Worm (Caenorhabditis elegans) whole organism, L3 larva: Measurements from ENCODE around the gene Y46H3A.4.

Experiments used
- ZK546.5 ChIP-seq: sonication (generic microtip); optimal IDR thresholded peaks from 2 replicates; lab custom pipeline; 2017; ENCODE audit warnings: missing biosample characterization, missing genetic modification characterization
- aly-2 ChIP-seq: fragments of 150-350 bp; optimal IDR thresholded peaks from 2 replicates; lab custom pipeline; 2014; ENCODE audit warnings: missing biosample characterization, missing genetic modification characterization
- ama-1 ChIP-seq: fragments of 150-350 bp; optimal IDR thresholded peaks from 2 replicates; lab custom pipeline; 2018
- ceh-28 ChIP-seq: fragments of 150-350 bp; optimal IDR thresholded peaks from 2 replicates; lab custom pipeline; 2014; ENCODE audit warnings: missing biosample characterization, missing genetic modification reagents, missing genetic modification characterization
- ceh-82 ChIP-seq: fragments of 150-350 bp; optimal IDR thresholded peaks from 2 replicates; lab custom pipeline; 2014; ENCODE audit warnings: missing biosample characterization, missing genetic modification characterization
- daf-12 ChIP-seq: fragments of 150-350 bp; optimal IDR thresholded peaks from 2 replicates; lab custom pipeline; 2014; ENCODE audit warnings: missing biosample characterization, missing genetic modification reagents, missing genetic modification characterization
- egl-27 ChIP-seq: sonication (generic microtip); optimal IDR thresholded peaks from 4 replicates; lab custom pipeline; 2017; ENCODE audit warnings: missing biosample characterization, missing genetic modification reagents, missing genetic modification characterization
- egl-5 ChIP-seq: fragments of 150-350 bp; optimal IDR thresholded peaks from 2 replicates; lab custom pipeline; 2017; ENCODE audit warnings: missing biosample characterization, missing genetic modification reagents, missing genetic modification characterization, inconsistent platforms
- elt-1 ChIP-seq: fragments of 150-350 bp; optimal IDR thresholded peaks from 2 replicates; lab custom pipeline; 2014; ENCODE audit warnings: missing biosample characterization, missing genetic modification characterization
- elt-2 ChIP-seq: sonication (generic microtip); optimal IDR thresholded peaks from 2 replicates; lab custom pipeline; 2016; ENCODE audit warnings: missing genetic modification reagents, mild to moderate bottlenecking, missing genetic modification characterization, missing compliant biosample characterization
- elt-3 ChIP-seq, 3 experiments: fragments of 150-350 bp in 1 of 3; sonication (generic microtip) in 2 of 3; optimal IDR thresholded peaks; 2 replicates in 2 of 3; 4 replicates in 1 of 3; lab custom pipeline; 2014 to 2017; ENCODE audit warnings: missing biosample characterization in 3 of 3, missing genetic modification characterization in 3 of 3
- eor-1 ChIP-seq, 2 experiments: fragments of 150-350 bp; optimal IDR thresholded peaks; 2 replicates each; lab custom pipeline; 2014 to 2018; ENCODE audit warnings: missing biosample characterization in 2 of 2, missing genetic modification characterization in 2 of 2
- fkh-10 ChIP-seq: sonication (generic microtip); optimal IDR thresholded peaks from 2 replicates; lab custom pipeline; 2017; ENCODE audit warnings: missing biosample characterization, missing genetic modification reagents, missing genetic modification characterization
- fkh-2 ChIP-seq: fragments of 150-350 bp; optimal IDR thresholded peaks from 2 replicates; lab custom pipeline; 2014; ENCODE audit warnings: missing biosample characterization, missing genetic modification reagents, missing genetic modification characterization
- fos-1 ChIP-seq: fragments of 150-350 bp; optimal IDR thresholded peaks from 2 replicates; lab custom pipeline; 2014; ENCODE audit warnings: missing biosample characterization, missing genetic modification characterization
- jun-1 ChIP-seq: fragments of 150-350 bp; optimal IDR thresholded peaks from 2 replicates; lab custom pipeline; 2014; ENCODE audit warnings: missing biosample characterization, missing genetic modification reagents, missing genetic modification characterization
- lin-15B ChIP-seq: fragments of 150-350 bp; optimal IDR thresholded peaks from 2 replicates; lab custom pipeline; 2014; ENCODE audit warnings: missing biosample characterization, missing genetic modification characterization
- lin-39 ChIP-seq: fragments of 150-350 bp; optimal IDR thresholded peaks from 2 replicates; lab custom pipeline; 2018; ENCODE audit warnings: missing biosample characterization, missing genetic modification reagents, missing genetic modification characterization
- lsy-12 ChIP-seq: sonication (generic microtip); optimal IDR thresholded peaks from 2 replicates; lab custom pipeline; 2016; ENCODE audit warnings: mild to moderate bottlenecking, missing genetic modification characterization, missing compliant biosample characterization
- mml-1 ChIP-seq: fragments of 150-350 bp; sonication (generic microtip); optimal IDR thresholded peaks from 3 replicates; lab custom pipeline; 2014; ENCODE audit warnings: missing biosample characterization, missing genetic modification characterization
- nfya-1 ChIP-seq: sonication (generic microtip); optimal IDR thresholded peaks from 2 replicates; lab custom pipeline; 2017; ENCODE audit warnings: missing genetic modification characterization, mild to moderate bottlenecking, missing compliant biosample characterization, antibody characterized with exemption, moderate library complexity; ENCODE audit not compliant: insufficient read depth
- nhr-11 ChIP-seq: fragments of 150-350 bp; optimal IDR thresholded peaks from 2 replicates; lab custom pipeline; 2014; ENCODE audit warnings: missing biosample characterization, missing genetic modification characterization
- nhr-23 ChIP-seq: fragments of 150-350 bp; optimal IDR thresholded peaks from 2 replicates; lab custom pipeline; 2014; ENCODE audit warnings: missing biosample characterization, missing genetic modification reagents, missing genetic modification characterization
- nhr-237 ChIP-seq: fragments of 150-350 bp; optimal IDR thresholded peaks from 2 replicates; lab custom pipeline; 2014; ENCODE audit warnings: missing biosample characterization, missing genetic modification characterization
- nhr-25 ChIP-seq: sonication (generic microtip); optimal IDR thresholded peaks from 2 replicates; lab custom pipeline; 2017; ENCODE audit warnings: missing biosample characterization, missing genetic modification characterization
- nhr-28 ChIP-seq: fragments of 150-350 bp; optimal IDR thresholded peaks from 2 replicates; lab custom pipeline; 2014; ENCODE audit warnings: missing biosample characterization, missing genetic modification characterization
- nhr-43 ChIP-seq: sonication (generic microtip); optimal IDR thresholded peaks from 2 replicates; lab custom pipeline; 2016; ENCODE audit warnings: mild to moderate bottlenecking, missing genetic modification characterization, missing compliant biosample characterization; ENCODE audit not compliant: poor library complexity, severe bottlenecking
- nhr-67 ChIP-seq: fragments of 150-350 bp; optimal IDR thresholded peaks from 2 replicates; lab custom pipeline; 2014; ENCODE audit warnings: missing biosample characterization, missing genetic modification characterization
- nhr-76 ChIP-seq: fragments of 150-350 bp; sonication (generic microtip); optimal IDR thresholded peaks from 5 replicates; lab custom pipeline; 2014; ENCODE audit warnings: missing biosample characterization, missing genetic modification characterization
- nhr-77 ChIP-seq: fragments of 150-350 bp; optimal IDR thresholded peaks from 2 replicates; lab custom pipeline; 2014; ENCODE audit warnings: missing biosample characterization, missing genetic modification characterization
- pha-4 ChIP-seq: fragments of 150-350 bp; optimal IDR thresholded peaks from 2 replicates; lab custom pipeline; 2014; ENCODE audit warnings: missing biosample characterization, missing genetic modification reagents, missing genetic modification characterization
- pqm-1 ChIP-seq: fragments of 150-350 bp; optimal IDR thresholded peaks from 2 replicates; lab custom pipeline; 2017; ENCODE audit warnings: missing biosample characterization, missing genetic modification characterization, inconsistent platforms
- skn-1 ChIP-seq: fragments of 150-350 bp; optimal IDR thresholded peaks from 2 replicates; lab custom pipeline; 2014; ENCODE audit warnings: missing biosample characterization, missing genetic modification characterization
- snpc-4 ChIP-seq: fragments of 150-350 bp; optimal IDR thresholded peaks from 2 replicates; lab custom pipeline; 2014; ENCODE audit warnings: missing biosample characterization, missing genetic modification characterization
- tbx-2 ChIP-seq: sonication (generic microtip); optimal IDR thresholded peaks from 2 replicates; lab custom pipeline; 2016; ENCODE audit warnings: mild to moderate bottlenecking, missing genetic modification characterization, missing compliant biosample characterization
- unc-39 ChIP-seq: sonication (generic microtip); optimal IDR thresholded peaks from 4 replicates; lab custom pipeline; 2017; ENCODE audit warnings: missing biosample characterization, missing genetic modification characterization
- unc-62 ChIP-seq: fragments of 150-350 bp; sonication (generic microtip); optimal IDR thresholded peaks from 4 replicates; lab custom pipeline; 2014; ENCODE audit warnings: missing biosample characterization, missing genetic modification reagents, missing genetic modification characterization
- zag-1 ChIP-seq: fragments of 150-350 bp; optimal IDR thresholded peaks from 2 replicates; lab custom pipeline; 2014; ENCODE audit warnings: missing biosample characterization, missing genetic modification characterization

The Y46H3A.4 gene

ce11 chrV:1794218-1794617 lies 16.7 kb downstream of the Y46H3A.4 start, which contains the start of gene F36H9.1:
TSS of gene F36H9.1 (plus strand) at chrV:1794518.
- TF ChIP-seq elt-3 (tag; optimal IDR thresholded peaks at IDR 0.05; lab: Kevin White, UChicago) = no peak
- no peak for TF ChIP-seq fos-1 (tag; lab: Kevin White, UChicago)
- TF ChIP-seq nhr-43 (tag; lab: Kevin White, UChicago) = no peak
- TF ChIP-seq nhr-28 (tag; lab: Kevin White, UChicago) = no peak
- no peak for TF ChIP-seq pqm-1 (tag; lab: Kevin White, UChicago)
- TF ChIP-seq nhr-25 = no peak
- no peak for TF ChIP-seq ZK546.5 (tag; lab: Kevin White, UChicago)
- TF ChIP-seq egl-27 = no peak

ce11 chrV:1789495-1789894 lies 21.4 kb downstream of the Y46H3A.4 start:
- peak; percentile 93 for TF ChIP-seq nhr-25
- peak in 1 of 3 experiments; percentile 16 for TF ChIP-seq elt-3 (tag; optimal IDR thresholded peaks at IDR 0.05; lab: Kevin White, UChicago)
- peak; percentile 8 for TF ChIP-seq tbx-2 (tag; lab: Kevin White, UChicago)
- peak; percentile 24 for TF ChIP-seq nfya-1 (tag; lab: Kevin White, UChicago)
- TF ChIP-seq skn-1 (tag; lab: Kevin White, UChicago) = no peak
- TF ChIP-seq nhr-23 (tag; lab: Kevin White, UChicago) = peak; percentile 28
- peak; percentile 11 for TF ChIP-seq elt-1 (tag; lab: Kevin White, UChicago)
- TF ChIP-seq nhr-43 (tag; lab: Kevin White, UChicago) = peak; percentile 92
- TF ChIP-seq lsy-12 (tag; lab: Kevin White, UChicago) = no peak
- no peak for TF ChIP-seq nhr-76 (tag; lab: Kevin White, UChicago)
- no peak for TF ChIP-seq ceh-28
- TF ChIP-seq nhr-77 = no peak

ce11 chrV:1788157-1788556 lies 22.8 kb downstream of the Y46H3A.4 start, which contains the start of gene F36H9.2:
TSS of gene F36H9.2 (plus strand) at chrV:1788457.
- no peak for TF ChIP-seq lin-15B (tag; lab: Kevin White, UChicago)
- TF ChIP-seq nfya-1 (tag; lab: Kevin White, UChicago) = no peak
- no peak for TF ChIP-seq elt-2
- TF ChIP-seq ama-1 (lab: Kevin White, UChicago) = no peak
- no peak for TF ChIP-seq nhr-11
- TF ChIP-seq jun-1 (tag; lab: Kevin White, UChicago) = no peak
- TF ChIP-seq zag-1 (tag; lab: Kevin White, UChicago) = no peak
- no peak for TF ChIP-seq daf-12
- TF ChIP-seq egl-5 (tag; lab: Kevin White, UChicago) = no peak
- TF ChIP-seq ZK546.5 (tag; lab: Kevin White, UChicago) = no peak
- no peak for TF ChIP-seq fkh-10 (GFP tag; lab: Kevin White, UChicago)
- no peak for TF ChIP-seq nhr-67 (tag; lab: Kevin White, UChicago)
- no peak for TF ChIP-seq ceh-82
- TF ChIP-seq fkh-2 (tag; lab: Kevin White, UChicago) = no peak
- no peak for TF ChIP-seq pha-4 (tag; lab: Kevin White, UChicago)
- TF ChIP-seq pqm-1 (tag; lab: Kevin White, UChicago) = no peak

- no peak for TF ChIP-seq elt-3 (tag; optimal IDR thresholded peaks at IDR 0.05; lab: Kevin White, UChicago)
- no peak for TF ChIP-seq pha-4 (tag; lab: Kevin White, UChicago)
- TF ChIP-seq elt-2 = no peak
- no peak for TF ChIP-seq pqm-1 (tag; lab: Kevin White, UChicago)
- TF ChIP-seq ceh-82 = no peak
- TF ChIP-seq eor-1 (tag; optimal IDR thresholded peaks at IDR 0.05; lab: Kevin White, UChicago) = no peak
- TF ChIP-seq nhr-28 (tag; lab: Kevin White, UChicago) = no peak
- no peak for TF ChIP-seq ama-1 (lab: Kevin White, UChicago)
- no peak for TF ChIP-seq lsy-12 (tag; lab: Kevin White, UChicago)
- TF ChIP-seq ceh-28 = no peak
- TF ChIP-seq unc-39 (tag; lab: Kevin White, UChicago) = no peak
- no peak for TF ChIP-seq snpc-4 (tag; lab: Kevin White, UChicago)
- no peak for TF ChIP-seq unc-62
- TF ChIP-seq fkh-2 (tag; lab: Kevin White, UChicago) = no peak
- no peak for TF ChIP-seq aly-2 (tag; lab: Kevin White, UChicago)
- TF ChIP-seq nhr-237 (tag; lab: Kevin White, UChicago) = no peak
- no peak for TF ChIP-seq mml-1 (tag; lab: Kevin White, UChicago)
- TF ChIP-seq nhr-25 = no peak
- TF ChIP-seq lin-39 (tag; lab: Kevin White, UChicago) = no peak
- TF ChIP-seq tbx-2 (tag; lab: Kevin White, UChicago) = no peak
These were observed 29.0 kb downstream of the Y46H3A.4 start, which contains the start of gene F36H9.5 for ce11 chrV:1781922-1782321. TSS of gene F36H9.5 (minus strand) at chrV:1782022.
